Worm (Caenorhabditis elegans) whole organism, midembryonic: ENCODE measurements around the gene cal-7.

ENCODE experiments used
- klf-2 ChIP-seq: fragments of 200-800 bp; sonication (Bioruptor generic); conservative IDR thresholded peaks from 2 replicates; pipeline ENCODE4 v1.3.6; 2022; ENCODE audit warnings: missing genetic modification reagents, missing genetic modification characterization, missing compliant biosample characterization
- med-1 ChIP-seq: sonication (generic microtip); optimal IDR thresholded peaks from 2 replicates; lab custom pipeline; 2017; ENCODE audit warnings: missing genetic modification characterization, mild to moderate bottlenecking, missing compliant biosample characterization, antibody characterized with exemption, missing genetic modification reagents; ENCODE audit not compliant: insufficient read depth
- ref-1 ChIP-seq: fragments of 200-800 bp; sonication (Bioruptor generic); conservative IDR thresholded peaks from 2 replicates; pipeline ENCODE4 v1.3.6; 2022; ENCODE audit warnings: missing genetic modification reagents, missing genetic modification characterization, missing compliant biosample characterization
- tab-1 ChIP-seq: fragments of 200-800 bp; sonication (Bioruptor generic); IDR thresholded peaks from 2 replicates; pipeline ENCODE4 v1.3.6; 2022; ENCODE audit warnings: missing genetic modification characterization, missing compliant biosample characterization

DNA sequence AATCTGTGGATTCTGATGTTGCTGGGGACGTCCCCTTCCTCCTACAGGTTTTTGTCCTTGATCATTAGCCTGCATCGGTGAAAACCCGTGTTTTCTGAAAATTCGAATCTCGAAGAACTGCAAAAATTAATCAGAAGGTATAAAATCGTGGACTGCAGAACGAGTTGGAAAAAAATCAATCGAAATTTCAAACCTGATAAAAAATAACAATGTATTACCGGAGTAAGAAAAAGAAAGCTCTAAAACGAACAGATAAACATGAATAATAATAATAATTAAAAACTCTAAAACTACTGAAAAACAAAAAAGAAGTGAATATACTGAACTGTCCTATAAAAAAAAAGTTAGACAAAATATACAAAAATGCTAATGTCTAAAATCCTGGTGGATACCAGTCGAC, 49.1 kb downstream of the cal-7 start, which contains the start of gene F46B6.5:
- TF ChIP-seq klf-2 (GFP tag; lab: Robert Waterston, UW) (no peak), ref-1 (no peak), tab-1 (no peak), med-1 (GFP tag; lab: Kevin White, UChicago) (no peak)
